Worm (Caenorhabditis elegans) whole organism, mixed stage, embryonic: ENCODE measurements around the gene K09D9.3.

Experiments
- M03D4.4 ChIP-seq: sonication (generic microtip); optimal IDR thresholded peaks from 2 replicates; lab custom pipeline; 2017; ENCODE audit warnings: mild to moderate bottlenecking, missing genetic modification characterization, missing compliant biosample characterization
- bed-3 ChIP-seq: fragments of 200-800 bp; sonication (Bioruptor generic); optimal IDR thresholded peaks from 3 replicates; lab custom pipeline; 2018; ENCODE audit warnings: mild to moderate bottlenecking, missing genetic modification characterization, moderate library complexity, missing compliant biosample characterization
- blmp-1 ChIP-seq: fragments of 150-350 bp; optimal IDR thresholded peaks from 2 replicates; lab custom pipeline; 2014; ENCODE audit warnings: missing biosample characterization, missing genetic modification characterization
- ceh-43 ChIP-seq: fragments of 200-800 bp; sonication (Bioruptor generic); optimal IDR thresholded peaks from 2 replicates; lab custom pipeline; 2018; ENCODE audit warnings: mild to moderate bottlenecking, missing genetic modification characterization, moderate library complexity, missing compliant biosample characterization
- ceh-83 ChIP-seq: fragments of 200-800 bp; sonication (Bioruptor generic); optimal IDR thresholded peaks from 2 replicates; lab custom pipeline; 2018; ENCODE audit warnings: mild to moderate bottlenecking, missing genetic modification characterization, missing compliant biosample characterization
- ces-1 ChIP-seq: fragments of 150-350 bp; optimal IDR thresholded peaks from 2 replicates; lab custom pipeline; 2014; ENCODE audit warnings: missing biosample characterization, missing genetic modification reagents, missing genetic modification characterization
- cnd-1 ChIP-seq: fragments of 200-800 bp; sonication (Bioruptor generic); optimal IDR thresholded peaks from 2 replicates; lab custom pipeline; 2018; ENCODE audit warnings: mild to moderate bottlenecking, missing genetic modification characterization, missing compliant biosample characterization
- drap-1 ChIP-seq: fragments of 200-800 bp; sonication (Bioruptor generic); optimal IDR thresholded peaks from 3 replicates; lab custom pipeline; 2018; ENCODE audit warnings: mild to moderate bottlenecking, missing genetic modification characterization, missing compliant biosample characterization
- elt-1 ChIP-seq: sonication (generic microtip); optimal IDR thresholded peaks from 2 replicates; lab custom pipeline; 2017; ENCODE audit warnings: missing genetic modification characterization, mild to moderate bottlenecking, missing compliant biosample characterization, antibody characterized with exemption, moderate library complexity, borderline replicate concordance; ENCODE audit not compliant: insufficient read depth
- elt-3 ChIP-seq: fragments of 150-350 bp; optimal IDR thresholded peaks from 2 replicates; lab custom pipeline; 2014; ENCODE audit warnings: missing biosample characterization, missing genetic modification characterization
- ham-2 ChIP-seq: fragments of 200-800 bp; sonication (Bioruptor generic); optimal IDR thresholded peaks from 2 replicates; lab custom pipeline; 2018; ENCODE audit warnings: mild to moderate bottlenecking, missing genetic modification characterization, missing compliant biosample characterization
- hlh-1 ChIP-seq: fragments of 150-350 bp; optimal IDR thresholded peaks from 2 replicates; lab custom pipeline; 2014; ENCODE audit warnings: missing biosample characterization, missing genetic modification reagents, missing genetic modification characterization
- lin-13 ChIP-seq: fragments of 150-350 bp; optimal IDR thresholded peaks from 2 replicates; lab custom pipeline; 2014; ENCODE audit warnings: missing biosample characterization, missing genetic modification characterization
- lin-32 ChIP-seq: fragments of 200-800 bp; sonication (Bioruptor generic); optimal IDR thresholded peaks from 2 replicates; lab custom pipeline; 2018; ENCODE audit warnings: mild to moderate bottlenecking, missing genetic modification characterization, missing compliant biosample characterization
- lsy-2 ChIP-seq: fragments of 150-350 bp; optimal IDR thresholded peaks from 2 replicates; lab custom pipeline; 2014; ENCODE audit warnings: missing biosample characterization, missing genetic modification characterization
- mab-5 ChIP-seq: fragments of 150-350 bp; optimal IDR thresholded peaks from 2 replicates; lab custom pipeline; 2014; ENCODE audit warnings: missing biosample characterization, missing genetic modification characterization
- nhr-12 ChIP-seq: fragments of 150-350 bp; optimal IDR thresholded peaks from 2 replicates; lab custom pipeline; 2014; ENCODE audit warnings: missing biosample characterization, missing genetic modification characterization
- nhr-2 ChIP-seq: fragments of 150-350 bp; optimal IDR thresholded peaks from 2 replicates; lab custom pipeline; 2014; ENCODE audit warnings: missing biosample characterization, missing genetic modification characterization
- nhr-237 ChIP-seq: fragments of 150-350 bp; optimal IDR thresholded peaks from 2 replicates; lab custom pipeline; 2014; ENCODE audit warnings: missing biosample characterization, missing genetic modification characterization
- nhr-28 ChIP-seq: fragments of 150-350 bp; optimal IDR thresholded peaks from 2 replicates; lab custom pipeline; 2014; ENCODE audit warnings: missing biosample characterization, missing genetic modification characterization
- nhr-76 ChIP-seq: sonication (generic microtip); optimal IDR thresholded peaks from 2 replicates; lab custom pipeline; 2017; ENCODE audit warnings: missing biosample characterization, missing genetic modification characterization
- pha-4 ChIP-seq: fragments of 150-350 bp; optimal IDR thresholded peaks from 2 replicates; lab custom pipeline; 2018; ENCODE audit warnings: missing biosample characterization, missing genetic modification reagents, missing genetic modification characterization
- snpc-4 ChIP-seq: fragments of 150-350 bp; optimal IDR thresholded peaks from 2 replicates; lab custom pipeline; 2014; ENCODE audit warnings: missing biosample characterization, missing genetic modification characterization
- sptf-1 ChIP-seq: sonication (generic microtip); optimal IDR thresholded peaks from 2 replicates; lab custom pipeline; 2017; ENCODE audit warnings: mild to moderate bottlenecking, missing genetic modification characterization, moderate library complexity, missing compliant biosample characterization
- unc-120 ChIP-seq: sonication (generic microtip); optimal IDR thresholded peaks from 2 replicates; lab custom pipeline; 2017; ENCODE audit warnings: missing genetic modification characterization, missing compliant biosample characterization; ENCODE audit not compliant: poor library complexity, severe bottlenecking
- unc-39 ChIP-seq: fragments of 150-350 bp; optimal IDR thresholded peaks from 2 replicates; lab custom pipeline; 2014; ENCODE audit warnings: missing biosample characterization, missing genetic modification characterization
- unc-62 ChIP-seq: fragments of 150-350 bp; optimal IDR thresholded peaks from 2 replicates; lab custom pipeline; 2014; ENCODE audit warnings: missing biosample characterization, missing genetic modification reagents, missing genetic modification characterization
- zip-8 ChIP-seq: fragments of 150-350 bp; optimal IDR thresholded peaks from 2 replicates; lab custom pipeline; 2014; ENCODE audit warnings: missing biosample characterization, missing genetic modification characterization
- ztf-11 ChIP-seq: fragments of 150-350 bp; optimal IDR thresholded peaks from 2 replicates; lab custom pipeline; 2014; ENCODE audit warnings: missing biosample characterization, missing genetic modification characterization

The K09D9.3 gene

DNA sequence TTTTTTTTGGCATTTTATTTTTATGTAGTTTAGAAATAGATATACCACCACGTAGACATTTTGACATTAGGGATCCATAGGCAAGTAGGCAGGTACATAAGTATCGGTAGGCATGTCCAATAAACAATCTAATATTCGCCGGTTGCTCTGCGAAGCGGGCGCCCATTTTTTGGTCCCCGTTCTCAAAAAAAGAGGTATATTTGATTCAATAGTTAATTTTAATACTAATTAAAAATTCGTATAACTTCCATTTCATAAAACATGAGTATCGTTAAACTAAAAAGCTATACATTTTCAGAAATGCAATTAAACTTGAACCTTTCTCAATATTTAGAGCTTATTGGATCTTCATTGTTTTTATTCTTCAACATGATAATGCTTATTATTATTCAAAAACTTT is 42.3 kb upstream of the K09D9.3 start, which contains the start of gene str-83:
str-83 (plus strand) TSS at position 301 of the 400 bp plus-strand sequence.
- TF ChIP-seq snpc-4 (tag; lab: Kevin White, UChicago): no peak
- no peak for TF ChIP-seq M03D4.4 (tag; lab: Kevin White, UChicago)
- TF ChIP-seq, all 35 proteins: peak for 0

DNA sequence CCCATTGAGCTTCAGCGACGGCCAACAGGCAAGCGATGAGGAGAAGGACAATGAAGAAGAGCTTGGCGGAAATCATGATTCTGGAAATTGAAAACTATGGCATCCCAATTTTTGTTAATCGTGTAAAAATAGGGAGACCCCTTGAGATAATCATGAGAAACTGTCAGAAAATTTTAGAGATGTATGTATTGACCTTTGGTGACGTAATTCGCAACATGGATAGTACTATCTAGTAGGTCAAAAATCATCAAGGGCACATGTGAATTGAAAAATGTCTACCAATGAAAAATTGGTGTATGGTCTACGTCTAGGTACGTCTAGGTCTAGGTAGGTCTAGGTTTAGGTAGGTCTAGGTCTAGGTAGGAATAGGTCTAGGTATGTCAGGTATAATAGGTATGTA is 40.2 kb upstream of the K09D9.3 start, which contains the start of gene nlp-34:
nlp-34 (minus strand) TSS at position 82 of the 400 bp plus-strand sequence.
- no peak for TF ChIP-seq bed-3 (GFP tag; lab: Kevin White, UChicago)

DNA sequence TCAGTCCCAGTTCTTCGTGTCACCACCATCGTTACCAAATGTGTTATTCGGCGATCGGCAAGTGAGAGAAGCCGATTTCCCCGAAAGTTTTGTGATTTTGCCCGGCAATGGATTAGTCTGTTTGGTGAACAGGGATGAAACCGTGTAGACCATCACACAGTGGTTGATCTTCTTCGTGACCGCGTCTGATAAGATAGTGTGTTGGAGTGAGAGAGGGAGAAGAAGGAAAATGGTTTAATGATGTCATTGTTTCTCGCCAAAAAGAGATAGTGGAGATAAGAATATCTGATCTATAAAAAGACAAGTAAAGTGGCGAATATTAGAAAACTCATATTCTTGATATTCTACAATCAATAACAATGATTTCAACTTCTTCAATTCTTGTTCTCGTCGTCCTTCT is 39.5 kb upstream of the K09D9.3 start, which contains the start of gene nlp-31:
nlp-31 (plus strand) TSS at position 237 of the 400 bp plus-strand sequence.
- TF ChIP-seq unc-62: no peak
- no peak for TF ChIP-seq zip-8 (tag; lab: Kevin White, UChicago)
- peak; percentile 13 for TF ChIP-seq elt-1 (tag; lab: Kevin White, UChicago)
- no peak for TF ChIP-seq bed-3 (GFP tag; lab: Kevin White, UChicago)
- TF ChIP-seq pha-4 (tag; lab: Kevin White, UChicago): no peak
- TF ChIP-seq lsy-2 (tag; lab: Kevin White, UChicago): no peak
- TF ChIP-seq blmp-1 (tag; lab: Kevin White, UChicago): no peak
- no peak for TF ChIP-seq ceh-43 (GFP tag; lab: Kevin White, UChicago)
- TF ChIP-seq ceh-83: no peak
- peak; percentile 15 for TF ChIP-seq nhr-237 (tag; lab: Kevin White, UChicago)
- TF ChIP-seq elt-3 (tag; lab: Kevin White, UChicago): peak; percentile 93
- TF ChIP-seq lin-13 (tag; lab: Kevin White, UChicago): no peak

DNA sequence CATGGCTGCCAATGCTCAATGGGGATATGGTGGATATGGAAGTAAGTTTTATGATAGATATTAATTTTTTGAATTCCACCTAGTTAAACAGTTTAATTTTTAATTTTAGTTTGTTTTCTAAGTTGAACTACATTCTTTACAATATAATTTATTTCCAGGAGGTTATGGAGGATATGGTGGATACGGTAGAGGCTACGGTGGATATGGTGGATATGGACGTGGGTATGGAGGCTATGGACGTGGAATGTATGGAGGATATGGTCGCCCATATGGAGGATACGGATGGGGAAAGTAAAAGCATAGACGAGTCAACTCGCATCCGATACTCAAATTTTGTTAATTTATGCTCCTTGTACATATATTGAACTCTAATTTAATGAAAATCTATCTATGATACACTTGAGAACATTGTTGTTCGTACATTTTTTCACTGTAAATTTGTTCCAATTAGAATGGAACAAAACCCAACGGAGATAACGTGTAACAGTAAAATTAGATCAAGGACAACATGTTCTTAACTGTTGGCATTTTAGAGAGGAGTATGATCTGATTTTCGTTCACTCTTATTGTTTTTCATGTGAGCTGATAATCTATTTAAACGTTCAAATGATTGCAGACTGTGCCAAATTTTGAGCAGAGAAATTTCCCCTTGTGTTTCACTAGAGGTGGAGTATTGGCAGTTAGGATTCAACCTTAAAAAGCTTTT is 38.9 kb upstream of the K09D9.3 start:
- TF ChIP-seq nhr-76 (tag; lab: Kevin White, UChicago) (no peak), ztf-11 (tag; lab: Kevin White, UChicago) (no peak), ceh-83 (no peak), nhr-2 (no peak), nhr-237 (tag; lab: Kevin White, UChicago) (no peak), ces-1 (GFP tag; lab: Kevin White, UChicago) (no peak)
- TF ChIP-seq, all 35 proteins: peak for 0

DNA sequence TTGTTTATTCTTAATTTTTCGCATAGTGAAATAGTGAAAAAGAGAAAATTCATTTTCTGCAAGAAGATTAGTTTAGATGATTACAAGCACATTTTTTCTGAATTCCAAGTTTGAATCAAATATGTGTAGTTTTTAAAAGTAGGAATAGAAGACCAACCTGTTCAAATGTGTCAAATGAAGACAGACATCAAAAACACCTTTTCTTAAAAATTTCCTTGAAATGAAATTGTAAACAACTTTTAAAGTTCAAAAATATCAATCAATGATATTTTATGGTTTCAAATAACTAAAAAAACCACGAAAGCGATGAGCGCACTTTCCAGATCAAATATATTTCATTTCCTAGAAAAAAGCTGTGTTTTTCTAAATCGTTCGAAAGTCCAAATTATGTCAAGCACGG is 37.6 kb upstream of the K09D9.3 start, which contains the start of gene nlp-30:
nlp-30 (plus strand) TSS at position 301 of the 400 bp plus-strand sequence.
- TF ChIP-seq elt-1 (tag; lab: Kevin White, UChicago) (no peak), ceh-43 (GFP tag; lab: Kevin White, UChicago) (no peak), drap-1 (GFP tag; lab: Kevin White, UChicago) (no peak), hlh-1 (tag; lab: Kevin White, UChicago) (no peak)

DNA sequence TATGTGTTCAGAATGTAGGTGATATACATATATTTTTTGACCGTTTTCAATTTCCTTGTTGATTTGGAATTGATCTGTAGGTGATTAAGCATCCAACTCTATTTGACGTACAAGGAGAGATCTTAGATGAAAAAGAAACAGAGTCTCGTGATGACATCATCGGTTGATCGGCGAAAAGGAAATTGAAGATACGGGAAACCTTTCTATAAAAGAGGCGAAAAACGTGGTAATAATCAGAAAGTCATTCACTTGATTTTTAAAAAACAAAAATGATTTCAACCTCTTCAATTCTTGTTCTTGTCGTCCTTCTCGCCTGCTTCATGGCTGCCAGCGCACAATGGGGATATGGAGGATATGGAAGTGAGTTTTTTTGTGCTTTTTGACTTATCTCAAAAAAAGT is 35.1 kb upstream of the K09D9.3 start, which contains the start of gene nlp-29:
nlp-29 (plus strand) TSS at position 248 of the 400 bp plus-strand sequence.
- TF ChIP-seq mab-5 (tag; lab: Kevin White, UChicago) (no peak), unc-120 (tag; lab: Kevin White, UChicago) (no peak), ceh-83 (no peak), nhr-28 (no peak), unc-39 (no peak), lin-32 (no peak), cnd-1 (tag; lab: Kevin White, UChicago) (no peak), zip-8 (tag; lab: Kevin White, UChicago) (no peak), ceh-43 (GFP tag; lab: Kevin White, UChicago) (no peak), elt-3 (tag; lab: Kevin White, UChicago) (no peak), ham-2 (GFP tag; lab: Kevin White, UChicago) (no peak), sptf-1 (tag; lab: Kevin White, UChicago) (no peak), nhr-12 (no peak), pha-4 (tag; lab: Kevin White, UChicago) (no peak), ces-1 (GFP tag; lab: Kevin White, UChicago) (no peak), blmp-1 (tag; lab: Kevin White, UChicago) (no peak), lin-13 (tag; lab: Kevin White, UChicago) (no peak)
